Fruit fly (Drosophila melanogaster): Measurements from ENCODE around the gene Neurl4.

DNA sequence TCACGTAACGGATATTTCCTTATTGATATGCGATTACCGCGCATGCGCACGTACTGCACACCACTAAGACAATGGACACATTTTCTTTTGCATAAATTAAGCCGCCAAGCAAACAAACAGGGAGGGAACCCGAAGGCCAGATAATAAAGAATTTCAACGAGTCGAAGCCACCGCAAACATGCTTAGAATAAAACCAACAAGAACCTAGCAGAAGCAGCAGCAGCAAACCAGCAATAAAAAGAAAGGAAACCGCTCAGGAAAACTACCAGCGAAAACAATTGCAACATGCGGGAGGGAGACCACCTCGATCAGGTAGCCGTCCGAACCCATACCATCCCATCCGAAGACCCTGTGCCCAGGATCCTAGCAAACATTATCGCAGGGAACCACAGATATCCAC lies 26.9 kb upstream of the Neurl4 start:
- TF ChIP-seq CG8478 (optimal IDR thresholded peaks at IDR 0.05): no peak
- TF ChIP-seq CTCF (optimal IDR thresholded peaks at IDR 0.05): no peak

All from S2 (cell line).